Comparison of ENCODE assay signal across 1 fruit fly cellular context in genomic region chr2L:3582692-3583091, dm6.
TF ChIP-seq lines count a peak whose summit lies in the region.

No protein-coding gene starts in this region.

TF ChIP-seq in whole organism, prepupa, 60 proteins besides CTCF, POLR2A, EP300 and RAD21 (continued from another document):
- TF ChIP-seq CG6792 (GFP tag; optimal IDR thresholded peaks at IDR 0.05; lab: Kevin White, UChicago) (peak; percentile 56), CG3032 (tag; optimal IDR thresholded peaks at IDR 0.05; lab: Kevin White, UChicago) (peak; percentile 70), CG6163 (GFP tag; IDR thresholded peaks at IDR 0.05; lab: Robert Waterston, UW) (peak; percentile 70; the same call in 2 of the 3 replicates), CG6854 (GFP tag; optimal IDR thresholded peaks at IDR 0.05; lab: Kevin White, UChicago) (no peak), Sox102F (GFP tag; optimal IDR thresholded peaks at IDR 0.05; lab: Kevin White, UChicago) (no peak), topi (GFP tag; optimal IDR thresholded peaks at IDR 0.05; lab: Kevin White, UChicago) (peak; percentile 37), OdsH (GFP tag; optimal IDR thresholded peaks at IDR 0.05; lab: Kevin White, UChicago) (peak; percentile 59), CG31627 (GFP tag; optimal IDR thresholded peaks at IDR 0.05; lab: Kevin White, UChicago) (peak; percentile 2), pdm3 (GFP tag; optimal IDR thresholded peaks at IDR 0.05; lab: Kevin White, UChicago) (peak; percentile 58), Gug (GFP tag; IDR thresholded peaks at IDR 0.05; lab: Robert Waterston, UW) (no peak), Lpt (GFP tag; optimal IDR thresholded peaks at IDR 0.05; lab: Kevin White, UChicago) (no peak), CG8632 (GFP tag; optimal IDR thresholded peaks at IDR 0.05; lab: Kevin White, UChicago) (peak; percentile 38), lz (GFP tag; optimal IDR thresholded peaks at IDR 0.05; lab: Kevin White, UChicago) (peak; percentile 33), salr (GFP tag; optimal IDR thresholded peaks at IDR 0.05; lab: Kevin White, UChicago) (peak; percentile 0 to 74), CG3919 (GFP tag; optimal IDR thresholded peaks at IDR 0.05; lab: Kevin White, UChicago) (peak; percentile 77), CG32006 (GFP tag; optimal IDR thresholded peaks at IDR 0.05; lab: Kevin White, UChicago) (no peak), svp (GFP tag; lab: Kevin White, UChicago) (peak; percentile 52), net (GFP tag; optimal IDR thresholded peaks at IDR 0.05; lab: Kevin White, UChicago) (peak; percentile 28), Sox14 (GFP tag; optimal IDR thresholded peaks at IDR 0.05; lab: Kevin White, UChicago) (peak; percentile 64), cyc (GFP tag; optimal IDR thresholded peaks at IDR 0.05; lab: Kevin White, UChicago) (no peak), CG34406 (GFP tag; optimal IDR thresholded peaks at IDR 0.05; lab: Kevin White, UChicago) (peak; percentile 36)
